Worm (Caenorhabditis elegans): ENCODE results near the gene M03E7.2.

The M03E7.2 gene

ce11 chrV:5606255-5606654, 11.1 kb upstream of the M03E7.2 start, which contains the start of gene CD4.1:
TSS of gene CD4.1 (plus strand) at chrV:5606555.
- no peak for TF ChIP-seq F37B4.10 (GFP tag; IDR thresholded peaks at IDR 0.05)
- no peak for TF ChIP-seq egrh-3 (GFP tag; IDR thresholded peaks at IDR 0.05)
- TF ChIP-seq pha-4 (tag; optimal IDR thresholded peaks at IDR 0.05) = no peak
- no peak for TF ChIP-seq attf-6 (GFP tag; IDR thresholded peaks at IDR 0.05)
- no peak for TF ChIP-seq madf-10 (tag; optimal IDR thresholded peaks at IDR 0.05)
- TF ChIP-seq die-1 (tag; optimal IDR thresholded peaks at IDR 0.05) = no peak
- TF ChIP-seq Y53G8AR.9 (GFP tag; conservative IDR thresholded peaks at IDR 0.05) = no peak
- TF ChIP-seq athp-1 (tag; optimal IDR thresholded peaks at IDR 0.05) = no peak
- no peak for TF ChIP-seq ztf-26 (tag; optimal IDR thresholded peaks at IDR 0.05)
- TF ChIP-seq unc-62 (GFP tag; optimal IDR thresholded peaks at IDR 0.05) = no peak

ce11 chrV:5610186-5610585, 7.2 kb upstream of the M03E7.2 start:
- TF ChIP-seq let-526 (GFP tag; IDR thresholded peaks at IDR 0.05) (no peak), F22D6.2 (tag; optimal IDR thresholded peaks at IDR 0.05) (no peak), F52B5.7 (tag; optimal IDR thresholded peaks at IDR 0.05) (no peak), efl-1 (GFP tag; optimal IDR thresholded peaks at IDR 0.05) (no peak), ceh-58 (GFP tag; IDR thresholded peaks at IDR 0.05) (no peak), lin-26 (GFP tag; IDR thresholded peaks at IDR 0.05) (no peak), cebp-2 (GFP tag; IDR thresholded peaks at IDR 0.05) (no peak), chd-7 (tag; optimal IDR thresholded peaks at IDR 0.05) (no peak), nfyb-1 (GFP tag; IDR thresholded peaks at IDR 0.05) (no peak), zim-3 (tag; optimal IDR thresholded peaks at IDR 0.05) (no peak), egrh-3 (GFP tag; IDR thresholded peaks at IDR 0.05) (no peak), snpc-1.1 (tag; optimal IDR thresholded peaks at IDR 0.05; ENCODE audit: insufficient read depth) (no peak), ets-4 (GFP tag; optimal IDR thresholded peaks at IDR 0.05) (no peak)

ce11 chrV:5613109-5613508, 4.3 kb upstream of the M03E7.2 start, which contains the start of gene lrpc-1:
TSS of gene lrpc-1 (minus strand) at chrV:5613209.
- TF ChIP-seq attf-6 (GFP tag; IDR thresholded peaks at IDR 0.05) (no peak), rpc-1 (optimal IDR thresholded peaks at IDR 0.05) (no peak), rpc-1 (tag; optimal IDR thresholded peaks at IDR 0.05) (no peak), Y56A3A.18 (GFP tag; IDR thresholded peaks at IDR 0.05) (no peak), F39B2.1 (GFP tag; IDR thresholded peaks at IDR 0.05) (no peak), lsy-27 (tag; optimal IDR thresholded peaks at IDR 0.05; ENCODE audit: borderline replicate concordance, insufficient read depth) (no peak), snpc-4 (GFP tag; optimal IDR thresholded peaks at IDR 0.05) (no peak), snpc-4 (tag; optimal IDR thresholded peaks at IDR 0.05) (no peak), hlh-12 (tag; optimal IDR thresholded peaks at IDR 0.05) (no peak), B0019.2 (GFP tag; conservative IDR thresholded peaks at IDR 0.05) (no peak)

ce11 chrV:5614724-5615123, 2.7 kb upstream of the M03E7.2 start, which contains the start of gene M03E7.3:
TSS of gene M03E7.3 (plus strand) at chrV:5615024.
- no peak for TF ChIP-seq K11D2.4 (GFP tag; IDR thresholded peaks at IDR 0.05)
- no peak for TF ChIP-seq hsf-1 (GFP tag; IDR thresholded peaks at IDR 0.05)
- TF ChIP-seq efl-1 (GFP tag; optimal IDR thresholded peaks at IDR 0.05) = no peak
- no peak for TF ChIP-seq ztf-6 (GFP tag; IDR thresholded peaks at IDR 0.05)
- TF ChIP-seq nhr-120 (GFP tag; IDR thresholded peaks at IDR 0.05) = no peak
- TF ChIP-seq lin-54 (GFP tag; optimal IDR thresholded peaks at IDR 0.05) = no peak
- TF ChIP-seq mcd-1 (GFP tag; IDR thresholded peaks at IDR 0.05) = no peak
- no peak for TF ChIP-seq nhr-90 (tag; optimal IDR thresholded peaks at IDR 0.05)
- TF ChIP-seq repo-1 (tag; optimal IDR thresholded peaks at IDR 0.05) = no peak
- no peak for TF ChIP-seq T07F8.4 (tag; optimal IDR thresholded peaks at IDR 0.05)
- TF ChIP-seq egrh-3 (GFP tag; IDR thresholded peaks at IDR 0.05) = no peak

Measured in whole organism, young adult.